Fruit fly (Drosophila melanogaster): Measurements from ENCODE around the gene pyd3.

Gene pyd3

dm6 chr3R:7753518-7753917, 3.6 kb upstream of the pyd3 start (continued):
- no peak for TF ChIP-seq net (GFP tag; optimal IDR thresholded peaks at IDR 0.05)

DNA sequence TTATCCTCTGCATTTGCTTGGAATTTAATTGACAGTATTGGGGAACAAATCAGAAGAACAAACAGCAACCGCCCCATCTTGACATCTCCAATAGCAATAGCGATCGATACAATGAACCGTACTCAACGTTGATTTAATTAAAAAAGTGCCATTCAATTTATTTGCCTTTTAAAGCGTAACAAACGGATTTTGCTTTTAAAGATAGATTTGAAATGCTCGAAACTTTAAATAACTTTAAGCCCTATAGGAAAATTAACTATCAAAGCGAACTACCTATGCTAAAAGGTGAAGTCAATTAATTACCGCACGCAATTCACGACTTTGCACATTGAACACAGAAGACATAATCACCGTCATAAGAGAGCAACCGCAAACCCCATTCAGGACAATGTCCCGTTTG, 10.4 kb downstream of the pyd3 start, which contains the start of gene CG43254:
Gene CG43254 (minus strand): TSS at position 101 of the 400 bp plus-strand sequence.
- TF ChIP-seq CG11902 (GFP tag; optimal IDR thresholded peaks at IDR 0.05) (no peak), dsx (GFP tag; optimal IDR thresholded peaks at IDR 0.05; ENCODE audit: poor library complexity, severe bottlenecking) (no peak), CG6163 (GFP tag; IDR thresholded peaks at IDR 0.05) (no peak), OdsH (GFP tag; optimal IDR thresholded peaks at IDR 0.05) (no peak)

DNA sequence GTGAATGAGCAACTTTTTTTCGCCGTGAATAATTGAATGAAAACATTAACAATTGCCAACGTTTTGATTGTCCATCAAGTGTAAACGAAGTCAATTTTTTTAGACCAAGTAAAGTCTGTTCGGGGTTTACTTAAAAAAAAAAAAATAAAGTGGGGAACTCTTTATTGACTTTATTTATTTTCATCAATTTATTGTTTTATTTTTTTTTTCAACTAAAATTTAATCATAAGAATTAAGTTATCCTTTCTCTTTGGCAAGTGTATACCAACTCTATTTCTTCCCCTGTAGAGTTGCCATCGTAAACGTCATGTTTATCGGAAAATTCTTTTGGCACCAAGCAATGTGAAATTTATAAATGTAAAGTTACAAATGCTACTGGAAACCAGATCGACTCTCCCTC, 27.8 kb downstream of the pyd3 start, which contains the start of gene CG2616:
Gene CG2616 (plus strand): TSS at position 301 of the 400 bp plus-strand sequence.
- TF ChIP-seq CG1621 (tag; optimal IDR thresholded peaks at IDR 0.05) (no peak), Lpt (GFP tag; optimal IDR thresholded peaks at IDR 0.05) (no peak), Sox15 (GFP tag; optimal IDR thresholded peaks at IDR 0.05) (no peak), CG10669 (GFP tag; optimal IDR thresholded peaks at IDR 0.05) (no peak), CG16779 (tag; optimal IDR thresholded peaks at IDR 0.05) (no peak), dsx (GFP tag; optimal IDR thresholded peaks at IDR 0.05; ENCODE audit: poor library complexity, severe bottlenecking) (no peak), Eip93F (GFP tag; optimal IDR thresholded peaks at IDR 0.05) (no peak), CG10631 (GFP tag; optimal IDR thresholded peaks at IDR 0.05) (no peak), acj6 (GFP tag; optimal IDR thresholded peaks at IDR 0.05) (no peak), CG6854 (GFP tag; optimal IDR thresholded peaks at IDR 0.05) (no peak), CG6792 (GFP tag; optimal IDR thresholded peaks at IDR 0.05) (no peak), eg (GFP tag; IDR thresholded peaks at IDR 0.05) (no peak), Hr39 (GFP tag; optimal IDR thresholded peaks at IDR 0.05) (no peak), ss (GFP tag; optimal IDR thresholded peaks at IDR 0.05) (no peak), Smox (GFP tag; optimal IDR thresholded peaks at IDR 0.05) (no peak), net (GFP tag; optimal IDR thresholded peaks at IDR 0.05) (no peak), fd59A (GFP tag; optimal IDR thresholded peaks at IDR 0.05) (no peak), svp (GFP tag) (no peak)

- TF ChIP-seq CG6792 (GFP tag; optimal IDR thresholded peaks at IDR 0.05) (no peak), Eip93F (GFP tag; optimal IDR thresholded peaks at IDR 0.05) (no peak), CG9139 (GFP tag; optimal IDR thresholded peaks at IDR 0.05) (no peak), CG6276 (GFP tag; optimal IDR thresholded peaks at IDR 0.05) (no peak), CG8319 (GFP tag; optimal IDR thresholded peaks at IDR 0.05) (no peak), salr (GFP tag; optimal IDR thresholded peaks at IDR 0.05) (no peak), svp (GFP tag) (no peak), CG3032 (tag; optimal IDR thresholded peaks at IDR 0.05) (no peak), Met (GFP tag; optimal IDR thresholded peaks at IDR 0.05) (no peak), CG11762 (GFP tag; optimal IDR thresholded peaks at IDR 0.05; ENCODE audit: insufficient read depth) (no peak), Hr39 (GFP tag; optimal IDR thresholded peaks at IDR 0.05) (no peak), esn (GFP tag; optimal IDR thresholded peaks at IDR 0.05) (no peak), CG6854 (GFP tag; optimal IDR thresholded peaks at IDR 0.05) (no peak), dsx (GFP tag; optimal IDR thresholded peaks at IDR 0.05; ENCODE audit: poor library complexity, severe bottlenecking) (no peak), Sox15 (GFP tag; optimal IDR thresholded peaks at IDR 0.05) (no peak)
Observed at dm6 chr3R:7719990-7720389, 29.9 kb downstream of the pyd3 start.
